Fruit fly (Drosophila melanogaster): ENCODE results near the gene Cnx99A.

The Cnx99A gene

DNA sequence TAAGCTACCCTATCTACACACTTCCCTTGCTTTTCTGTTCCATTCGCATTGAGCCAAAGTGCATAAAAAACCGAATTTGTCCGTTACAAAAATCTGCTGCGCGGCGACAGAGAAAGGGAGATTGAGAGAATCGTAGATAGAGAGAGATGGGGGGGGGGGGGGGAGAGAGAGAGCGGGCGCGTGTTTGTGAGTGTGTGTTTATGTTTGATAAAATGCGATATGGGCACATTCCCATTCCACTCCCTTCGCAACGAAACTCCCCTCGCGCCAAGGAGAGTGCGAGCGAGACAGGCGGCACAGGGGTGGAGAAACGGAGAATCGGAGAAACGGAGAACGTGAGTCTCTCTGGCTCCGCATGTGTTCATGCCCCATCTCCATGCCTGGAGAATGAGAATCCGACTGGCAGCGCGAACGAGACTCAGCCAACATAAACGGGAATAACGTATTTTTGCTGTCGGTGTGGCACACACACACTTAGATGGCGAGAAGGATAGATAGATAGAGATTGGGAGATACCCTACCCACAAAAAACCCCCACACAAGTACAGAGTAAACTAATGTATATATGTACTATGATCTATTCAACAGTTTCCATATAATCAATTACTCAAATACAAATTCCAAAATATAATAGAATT lies 32.0 kb downstream of the Cnx99A start (continued):
- peak; percentile 36 for TF ChIP-seq twi (tag; optimal IDR thresholded peaks at IDR 0.05)
- no peak for TF ChIP-seq gcm2 (GFP tag; optimal IDR thresholded peaks at IDR 0.05)
- peak; percentile 73 for TF ChIP-seq kni (GFP tag; optimal IDR thresholded peaks at IDR 0.05)
- no peak for TF ChIP-seq CG12104 (GFP tag; optimal IDR thresholded peaks at IDR 0.05)
- peak; percentile 99 for TF ChIP-seq crol (GFP tag; IDR thresholded peaks at IDR 0.05)
- TF ChIP-seq CG34224 (GFP tag; IDR thresholded peaks at IDR 0.05; ENCODE audit: partially characterized antibody) = no peak
- TF ChIP-seq CG10654 (GFP tag; optimal IDR thresholded peaks at IDR 0.05) = no peak
- peak; percentile 8 for TF ChIP-seq Deaf1 (tag; optimal IDR thresholded peaks at IDR 0.05)
- peak; percentile 41 for TF ChIP-seq yki (optimal IDR thresholded peaks at IDR 0.05)
- peak; percentile 29 for TF ChIP-seq Blimp-1 (GFP tag; optimal IDR thresholded peaks at IDR 0.05)
- peak; percentile 40; the same call in 1 of the 2 replicates for TF ChIP-seq seq (GFP tag; IDR thresholded peaks at IDR 0.05)
- TF ChIP-seq CG10321 (GFP tag; IDR thresholded peaks at IDR 0.05) = no peak
- TF ChIP-seq dmrt11E (tag; optimal IDR thresholded peaks at IDR 0.05) = no peak
- peak; percentile 41; the same call in 1 of the 3 replicates for TF ChIP-seq Opbp (GFP tag; IDR thresholded peaks at IDR 0.05; ENCODE audit: partially characterized antibody)
- peak; percentile 87 for TF ChIP-seq HLHmδ (GFP tag; optimal IDR thresholded peaks at IDR 0.05)
- TF ChIP-seq CG2712 (tag; optimal IDR thresholded peaks at IDR 0.05) = peak; percentile 21
- peak; percentile 97 for TF ChIP-seq pros (GFP tag; optimal IDR thresholded peaks at IDR 0.05)
- TF ChIP-seq nerfin-1 (tag; optimal IDR thresholded peaks at IDR 0.05) = peak; percentile 26
- TF ChIP-seq B-H2 (GFP tag; optimal IDR thresholded peaks at IDR 0.05) = no peak
- 0 out of 3 replicates have a peak, but pooled peaks have one; percentile 35 for TF ChIP-seq ci (GFP tag; IDR thresholded peaks at IDR 0.05)
- TF ChIP-seq sna (GFP tag; IDR thresholded peaks at IDR 0.05; ENCODE audit: partially characterized antibody) = no peak
- no peak for TF ChIP-seq Six4 (GFP tag; optimal IDR thresholded peaks at IDR 0.05)
- no peak for TF ChIP-seq unc-4 (GFP tag; IDR thresholded peaks at IDR 0.05; ENCODE audit: partially characterized antibody)
- peak; percentile 86 for TF ChIP-seq D19A (tag; optimal IDR thresholded peaks at IDR 0.05)
- no peak for TF ChIP-seq CG13894 (tag; optimal IDR thresholded peaks at IDR 0.05)
- no peak for TF ChIP-seq jing (GFP tag; optimal IDR thresholded peaks at IDR 0.05)
- TF ChIP-seq CG17328 (GFP tag; IDR thresholded peaks at IDR 0.05) = 0 out of 2 replicates have a peak, but pooled peaks have one; percentile 12
- TF ChIP-seq Stat92E (GFP tag; optimal IDR thresholded peaks at IDR 0.05) = peak in 1 of 3 experiments; percentile 4
- TF ChIP-seq Hey (tag; optimal IDR thresholded peaks at IDR 0.05) = peak; percentile 45
- no peak for TF ChIP-seq GATAe (GFP tag; conservative IDR thresholded peaks at IDR 0.05)
- TF ChIP-seq gem (tag; optimal IDR thresholded peaks at IDR 0.05) = peak; percentile 33
- peak; percentile 26 to 86 for TF ChIP-seq Trl (optimal IDR thresholded peaks at IDR 0.05)
- TF ChIP-seq Trl (GFP tag; optimal IDR thresholded peaks at IDR 0.05) = no peak
- TF ChIP-seq nmo (GFP tag; optimal IDR thresholded peaks at IDR 0.05) = no peak
- TF ChIP-seq insv (GFP tag; optimal IDR thresholded peaks at IDR 0.05) = peak in 1 of 2 experiments; percentile 22
- TF ChIP-seq nau (GFP tag; optimal IDR thresholded peaks at IDR 0.05) = no peak
- TF ChIP-seq btn (GFP tag; optimal IDR thresholded peaks at IDR 0.05) = no peak
- no peak for TF ChIP-seq zen (tag; optimal IDR thresholded peaks at IDR 0.05)
- no peak for TF ChIP-seq NfI (GFP tag; optimal IDR thresholded peaks at IDR 0.05)
- no peak for TF ChIP-seq HmgD (GFP tag; optimal IDR thresholded peaks at IDR 0.05)
- no peak for TF ChIP-seq Ptx1 (GFP tag; IDR thresholded peaks at IDR 0.05)
- peak in 1 of 3 experiments; percentile 2 for TF ChIP-seq lola (GFP tag; optimal IDR thresholded peaks at IDR 0.05)
- no peak for TF ChIP-seq luna (GFP tag; optimal IDR thresholded peaks at IDR 0.05)
- TF ChIP-seq z (GFP tag; IDR thresholded peaks at IDR 0.05) = peak; percentile 67; the same call in 2 of the 3 replicates
- no peak for TF ChIP-seq CG4424 (GFP tag; optimal IDR thresholded peaks at IDR 0.05)
- TF ChIP-seq Ravus (GFP tag; IDR thresholded peaks at IDR 0.05) = peak; percentile 90
- TF ChIP-seq Optix (GFP tag; IDR thresholded peaks at IDR 0.05) = no peak
- TF ChIP-seq abd-A (tag; optimal IDR thresholded peaks at IDR 0.05) = peak; percentile 33
- TF ChIP-seq sc (optimal IDR thresholded peaks at IDR 0.05) = no peak
- TF ChIP-seq sc (GFP tag; optimal IDR thresholded peaks at IDR 0.05) = no peak
